Fruit fly (Drosophila melanogaster): ENCODE data around the gene CG3349.

DNA sequence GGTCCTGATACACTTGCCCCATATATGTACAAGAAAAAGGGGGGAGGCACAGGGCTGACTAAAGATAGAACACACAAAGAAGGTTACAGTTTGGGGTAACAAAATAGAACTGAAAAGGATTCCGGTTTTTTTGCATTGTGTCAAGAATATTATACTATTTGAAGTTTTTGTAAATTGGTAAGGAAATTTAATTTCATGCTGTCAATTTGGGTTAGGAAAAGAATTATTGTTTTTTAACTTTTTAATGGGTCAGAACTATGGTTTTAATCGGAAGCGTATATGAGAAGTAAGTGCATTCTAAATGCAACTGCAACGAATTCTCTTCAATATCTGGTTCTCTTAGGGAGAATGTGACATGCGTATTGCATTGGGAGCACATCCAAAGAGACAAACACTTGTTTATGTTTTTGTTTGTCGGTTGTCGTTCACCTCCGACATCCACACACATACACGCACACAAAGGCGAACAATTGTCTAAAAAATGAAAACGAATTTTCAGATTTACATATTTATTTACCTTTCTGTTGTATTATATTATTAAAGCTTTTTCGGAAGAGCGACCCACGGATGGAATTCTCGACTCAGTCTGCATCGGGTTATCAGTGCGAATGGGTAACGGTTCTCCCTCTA lies 5.2 kb downstream of the CG3349 start, which contains the start of gene mnd:
- TF ChIP-seq usp (GFP tag; optimal IDR thresholded peaks at IDR 0.05), result no peak
- TF ChIP-seq fru (GFP tag; optimal IDR thresholded peaks at IDR 0.05), result peak; percentile 2
- TF ChIP-seq Dfd (GFP tag; optimal IDR thresholded peaks at IDR 0.05), result no peak
- no peak for TF ChIP-seq pan (optimal IDR thresholded peaks at IDR 0.05)
- no peak for TF ChIP-seq psq (GFP tag; optimal IDR thresholded peaks at IDR 0.05)
- no peak for TF ChIP-seq Jra (GFP tag; optimal IDR thresholded peaks at IDR 0.05)
- TF ChIP-seq br (GFP tag; optimal IDR thresholded peaks at IDR 0.05), result no peak
- no peak for TF ChIP-seq HLH106 (tag; optimal IDR thresholded peaks at IDR 0.05)
- TF ChIP-seq Dif (GFP tag; optimal IDR thresholded peaks at IDR 0.05; ENCODE audit: partially characterized antibody), result no peak
- no peak for TF ChIP-seq brk (GFP tag; optimal IDR thresholded peaks at IDR 0.05)
- no peak for TF ChIP-seq CG9705 (GFP tag; optimal IDR thresholded peaks at IDR 0.05)
- TF ChIP-seq sage (GFP tag; optimal IDR thresholded peaks at IDR 0.05), result no peak
- no peak for TF ChIP-seq rgr (GFP tag; optimal IDR thresholded peaks at IDR 0.05)
- no peak for TF ChIP-seq Hr78 (GFP tag; optimal IDR thresholded peaks at IDR 0.05)
